Worm (Caenorhabditis elegans) whole organism, L3 larva: ENCODE measurements around the gene Y62H9A.12.

ENCODE experiments used
- R02D3.7 ChIP-seq: fragments of 150-350 bp; optimal IDR thresholded peaks from 2 replicates; lab custom pipeline; 2014; ENCODE audit warnings: missing biosample characterization, missing genetic modification characterization
- ZK546.5 ChIP-seq: sonication (generic microtip); optimal IDR thresholded peaks from 2 replicates; lab custom pipeline; 2017; ENCODE audit warnings: missing biosample characterization, missing genetic modification characterization
- aly-2 ChIP-seq: fragments of 150-350 bp; optimal IDR thresholded peaks from 2 replicates; lab custom pipeline; 2014; ENCODE audit warnings: missing biosample characterization, missing genetic modification characterization
- ama-1 ChIP-seq: fragments of 150-350 bp; optimal IDR thresholded peaks from 2 replicates; lab custom pipeline; 2018
- ceh-28 ChIP-seq: fragments of 150-350 bp; optimal IDR thresholded peaks from 2 replicates; lab custom pipeline; 2014; ENCODE audit warnings: missing biosample characterization, missing genetic modification reagents, missing genetic modification characterization
- ceh-82 ChIP-seq: fragments of 150-350 bp; optimal IDR thresholded peaks from 2 replicates; lab custom pipeline; 2014; ENCODE audit warnings: missing biosample characterization, missing genetic modification characterization
- ceh-9 ChIP-seq: sonication (generic microtip); optimal IDR thresholded peaks from 2 replicates; lab custom pipeline; 2018; ENCODE audit warnings: missing biosample characterization, missing genetic modification characterization
- daf-12 ChIP-seq: fragments of 150-350 bp; optimal IDR thresholded peaks from 2 replicates; lab custom pipeline; 2014; ENCODE audit warnings: missing biosample characterization, missing genetic modification reagents, missing genetic modification characterization
- egl-27 ChIP-seq: sonication (generic microtip); optimal IDR thresholded peaks from 4 replicates; lab custom pipeline; 2017; ENCODE audit warnings: missing biosample characterization, missing genetic modification reagents, missing genetic modification characterization
- elt-1 ChIP-seq: fragments of 150-350 bp; optimal IDR thresholded peaks from 2 replicates; lab custom pipeline; 2014; ENCODE audit warnings: missing biosample characterization, missing genetic modification characterization
- elt-2 ChIP-seq: sonication (generic microtip); optimal IDR thresholded peaks from 2 replicates; lab custom pipeline; 2016; ENCODE audit warnings: missing genetic modification reagents, mild to moderate bottlenecking, missing genetic modification characterization, missing compliant biosample characterization
- elt-3 ChIP-seq, 3 experiments: fragments of 150-350 bp in 1 of 3; sonication (generic microtip) in 2 of 3; optimal IDR thresholded peaks; 2 replicates in 2 of 3; 4 replicates in 1 of 3; lab custom pipeline; 2014 to 2017; ENCODE audit warnings: missing biosample characterization in 3 of 3, missing genetic modification characterization in 3 of 3
- eor-1 ChIP-seq, 2 experiments: fragments of 150-350 bp; optimal IDR thresholded peaks; 2 replicates each; lab custom pipeline; 2014 to 2018; ENCODE audit warnings: missing biosample characterization in 2 of 2, missing genetic modification characterization in 2 of 2
- fkh-10 ChIP-seq: sonication (generic microtip); optimal IDR thresholded peaks from 2 replicates; lab custom pipeline; 2017; ENCODE audit warnings: missing biosample characterization, missing genetic modification reagents, missing genetic modification characterization
- fos-1 ChIP-seq: fragments of 150-350 bp; optimal IDR thresholded peaks from 2 replicates; lab custom pipeline; 2014; ENCODE audit warnings: missing biosample characterization, missing genetic modification characterization
- hmg-11 ChIP-seq: sonication (generic microtip); optimal IDR thresholded peaks from 2 replicates; lab custom pipeline; 2016; ENCODE audit warnings: missing genetic modification characterization, missing compliant biosample characterization
- jun-1 ChIP-seq: fragments of 150-350 bp; optimal IDR thresholded peaks from 2 replicates; lab custom pipeline; 2014; ENCODE audit warnings: missing biosample characterization, missing genetic modification reagents, missing genetic modification characterization
- lin-15B ChIP-seq: fragments of 150-350 bp; optimal IDR thresholded peaks from 2 replicates; lab custom pipeline; 2014; ENCODE audit warnings: missing biosample characterization, missing genetic modification characterization
- lin-39 ChIP-seq: fragments of 150-350 bp; optimal IDR thresholded peaks from 2 replicates; lab custom pipeline; 2018; ENCODE audit warnings: missing biosample characterization, missing genetic modification reagents, missing genetic modification characterization
- lsy-12 ChIP-seq: sonication (generic microtip); optimal IDR thresholded peaks from 2 replicates; lab custom pipeline; 2016; ENCODE audit warnings: mild to moderate bottlenecking, missing genetic modification characterization, missing compliant biosample characterization
- mdl-1 ChIP-seq: fragments of 150-350 bp; optimal IDR thresholded peaks from 2 replicates; lab custom pipeline; 2014; ENCODE audit warnings: missing biosample characterization, missing genetic modification characterization
- nhr-11 ChIP-seq: fragments of 150-350 bp; optimal IDR thresholded peaks from 2 replicates; lab custom pipeline; 2014; ENCODE audit warnings: missing biosample characterization, missing genetic modification characterization
- nhr-12 ChIP-seq: fragments of 150-350 bp; optimal IDR thresholded peaks from 2 replicates; lab custom pipeline; 2014; ENCODE audit warnings: missing biosample characterization, missing genetic modification characterization
- nhr-23 ChIP-seq: fragments of 150-350 bp; optimal IDR thresholded peaks from 2 replicates; lab custom pipeline; 2014; ENCODE audit warnings: missing biosample characterization, missing genetic modification reagents, missing genetic modification characterization
- nhr-237 ChIP-seq: fragments of 150-350 bp; optimal IDR thresholded peaks from 2 replicates; lab custom pipeline; 2014; ENCODE audit warnings: missing biosample characterization, missing genetic modification characterization
- nhr-25 ChIP-seq: sonication (generic microtip); optimal IDR thresholded peaks from 2 replicates; lab custom pipeline; 2017; ENCODE audit warnings: missing biosample characterization, missing genetic modification characterization
- nhr-28 ChIP-seq: fragments of 150-350 bp; optimal IDR thresholded peaks from 2 replicates; lab custom pipeline; 2014; ENCODE audit warnings: missing biosample characterization, missing genetic modification characterization
- nhr-67 ChIP-seq: fragments of 150-350 bp; optimal IDR thresholded peaks from 2 replicates; lab custom pipeline; 2014; ENCODE audit warnings: missing biosample characterization, missing genetic modification characterization
- nhr-76 ChIP-seq: fragments of 150-350 bp; sonication (generic microtip); optimal IDR thresholded peaks from 5 replicates; lab custom pipeline; 2014; ENCODE audit warnings: missing biosample characterization, missing genetic modification characterization
- nhr-77 ChIP-seq: fragments of 150-350 bp; optimal IDR thresholded peaks from 2 replicates; lab custom pipeline; 2014; ENCODE audit warnings: missing biosample characterization, missing genetic modification characterization
- pha-4 ChIP-seq: fragments of 150-350 bp; optimal IDR thresholded peaks from 2 replicates; lab custom pipeline; 2014; ENCODE audit warnings: missing biosample characterization, missing genetic modification reagents, missing genetic modification characterization
- pqm-1 ChIP-seq: fragments of 150-350 bp; optimal IDR thresholded peaks from 2 replicates; lab custom pipeline; 2017; ENCODE audit warnings: missing biosample characterization, missing genetic modification characterization, inconsistent platforms
- skn-1 ChIP-seq: fragments of 150-350 bp; optimal IDR thresholded peaks from 2 replicates; lab custom pipeline; 2014; ENCODE audit warnings: missing biosample characterization, missing genetic modification characterization
- snpc-4 ChIP-seq: fragments of 150-350 bp; optimal IDR thresholded peaks from 2 replicates; lab custom pipeline; 2014; ENCODE audit warnings: missing biosample characterization, missing genetic modification characterization
- tbx-2 ChIP-seq: sonication (generic microtip); optimal IDR thresholded peaks from 2 replicates; lab custom pipeline; 2016; ENCODE audit warnings: mild to moderate bottlenecking, missing genetic modification characterization, missing compliant biosample characterization
- unc-39 ChIP-seq: sonication (generic microtip); optimal IDR thresholded peaks from 4 replicates; lab custom pipeline; 2017; ENCODE audit warnings: missing biosample characterization, missing genetic modification characterization
- unc-62 ChIP-seq: fragments of 150-350 bp; sonication (generic microtip); optimal IDR thresholded peaks from 4 replicates; lab custom pipeline; 2014; ENCODE audit warnings: missing biosample characterization, missing genetic modification reagents, missing genetic modification characterization

The Y62H9A.12 gene

ce11 chrX:11908226-11908625 lies 5.7 kb upstream of the Y62H9A.12 start:
- TF ChIP-seq elt-2 (tag; lab: Kevin White, UChicago) = peak; percentile 56
- TF ChIP-seq pha-4 (tag; lab: Kevin White, UChicago) = peak; percentile 41
- no peak for TF ChIP-seq nhr-67
- TF ChIP-seq, all 47 proteins: peak for 2

- TF ChIP-seq pqm-1 (tag; lab: Kevin White, UChicago) (peak; percentile 80), elt-2 (tag; lab: Kevin White, UChicago) (peak; percentile 89), unc-39 (tag; lab: Kevin White, UChicago) (no peak), aly-2 (no peak), nhr-23 (tag; lab: Kevin White, UChicago) (no peak), nhr-11 (tag; lab: Kevin White, UChicago) (no peak), ceh-82 (no peak), skn-1 (peak; percentile 7), daf-12 (tag; lab: Kevin White, UChicago) (no peak), hmg-11 (tag; lab: Kevin White, UChicago) (no peak), nhr-67 (no peak), nhr-237 (no peak), pha-4 (tag; lab: Kevin White, UChicago) (peak; percentile 37), lin-15B (tag; lab: Kevin White, UChicago) (no peak), ZK546.5 (tag; lab: Kevin White, UChicago) (no peak), mdl-1 (tag; lab: Kevin White, UChicago) (no peak), eor-1 (tag; optimal IDR thresholded peaks at IDR 0.05; lab: Kevin White, UChicago) (no peak), lsy-12 (tag; lab: Kevin White, UChicago) (no peak), ama-1 (lab: Kevin White, UChicago) (no peak), elt-3 (tag; optimal IDR thresholded peaks at IDR 0.05; lab: Kevin White, UChicago) (no peak)
Measured at ce11 chrX:11909168-11909567, 4.8 kb upstream of the Y62H9A.12 start.

ce11 chrX:11910046-11910445 lies 3.9 kb upstream of the Y62H9A.12 start, which contains the start of gene Y62H9A.15:
TSS of gene Y62H9A.15 (minus strand) at chrX:11910145.
- peak; percentile 73 for TF ChIP-seq elt-2 (tag; lab: Kevin White, UChicago)
- no peak for TF ChIP-seq pqm-1 (tag; lab: Kevin White, UChicago)
- TF ChIP-seq, all 47 proteins: peak for 1

- TF ChIP-seq elt-2 (tag; lab: Kevin White, UChicago) (no peak), lin-15B (tag; lab: Kevin White, UChicago) (no peak), ceh-9 (tag; lab: Kevin White, UChicago) (no peak), nhr-28 (tag; lab: Kevin White, UChicago) (no peak), pqm-1 (tag; lab: Kevin White, UChicago) (no peak), eor-1 (tag; optimal IDR thresholded peaks at IDR 0.05; lab: Kevin White, UChicago) (no peak), nhr-77 (tag; lab: Kevin White, UChicago) (no peak), ceh-28 (tag; lab: Kevin White, UChicago) (no peak), nhr-67 (no peak), R02D3.7 (tag; lab: Kevin White, UChicago) (no peak), aly-2 (no peak)
Measured at ce11 chrX:11916705-11917104, 2.8 kb downstream of the Y62H9A.12 start, which contains the start of gene Y62H9A.13. TSS of gene Y62H9A.13 (plus strand) at chrX:11917005.

ce11 chrX:11917994-11918393 lies 4.1 kb downstream of the Y62H9A.12 start, which contains the start of gene Y62H9A.16:
TSS of gene Y62H9A.16 (plus strand) at chrX:11918294.
- TF ChIP-seq lin-39 (tag; lab: Kevin White, UChicago) (no peak), fos-1 (tag; lab: Kevin White, UChicago) (no peak), nhr-25 (no peak), elt-3 (tag; optimal IDR thresholded peaks at IDR 0.05; lab: Kevin White, UChicago) (no peak), lsy-12 (tag; lab: Kevin White, UChicago) (no peak), ceh-28 (tag; lab: Kevin White, UChicago) (no peak), aly-2 (no peak), ceh-82 (no peak)

- TF ChIP-seq skn-1 (no peak), elt-1 (tag; lab: Kevin White, UChicago) (no peak), nhr-12 (no peak), nhr-25 (no peak), elt-3 (tag; optimal IDR thresholded peaks at IDR 0.05; lab: Kevin White, UChicago) (no peak), ceh-82 (no peak), egl-27 (tag; lab: Kevin White, UChicago) (no peak), fkh-10 (GFP tag; lab: Kevin White, UChicago) (no peak), ceh-9 (tag; lab: Kevin White, UChicago) (no peak), unc-62 (GFP tag; lab: Kevin White, UChicago) (no peak), jun-1 (tag; lab: Kevin White, UChicago) (no peak), fos-1 (tag; lab: Kevin White, UChicago) (no peak), snpc-4 (tag; lab: Kevin White, UChicago) (no peak), pqm-1 (tag; lab: Kevin White, UChicago) (no peak), nhr-77 (tag; lab: Kevin White, UChicago) (no peak), nhr-76 (tag; lab: Kevin White, UChicago) (no peak), pha-4 (tag; lab: Kevin White, UChicago) (no peak), tbx-2 (tag; lab: Kevin White, UChicago) (no peak)
Measured at ce11 chrX:11920723-11921283, 6.9 kb downstream of the Y62H9A.12 start, which contains the start of gene Y62H9A.14. TSS of gene Y62H9A.14 (plus strand) at chrX:11921233.
